Fruit fly (Drosophila melanogaster): ENCODE results near the gene GramD1B.
A peak's percentile ranks its signal among the peaks of the same experiment; 100 is the strongest.

Gene GramD1B

DNA sequence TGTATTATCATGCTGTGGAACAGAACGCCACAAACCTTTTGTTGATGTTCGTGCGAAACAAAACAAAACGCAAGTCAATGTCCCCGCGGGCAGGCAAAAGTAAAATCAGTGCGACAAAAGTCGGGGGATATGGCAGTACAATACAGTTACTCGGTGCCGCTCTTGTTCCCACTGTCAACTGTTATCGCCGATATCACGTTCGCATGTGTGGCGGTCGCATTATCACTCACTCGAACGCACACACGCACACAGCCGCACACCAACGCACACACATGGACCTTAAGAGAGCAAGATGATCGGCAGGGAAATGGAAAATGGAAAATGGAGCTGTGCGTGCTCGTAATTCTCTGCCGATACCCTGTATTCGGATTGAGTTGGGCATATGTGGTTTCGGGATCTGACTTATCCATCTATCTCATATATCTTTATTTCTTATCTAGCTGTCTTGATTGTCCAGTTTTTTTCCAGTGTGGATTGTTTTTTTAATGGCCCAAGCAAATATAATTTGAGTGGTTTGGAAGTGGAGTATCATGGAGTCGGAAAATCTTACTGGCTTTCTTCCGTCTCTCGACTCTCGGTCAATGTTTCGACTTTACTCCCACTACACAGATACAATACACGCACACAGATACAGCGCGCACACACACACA, 34.5 kb downstream of the GramD1B start:
- TF ChIP-seq bab1 (GFP tag; optimal IDR thresholded peaks at IDR 0.05) (no peak), pad (GFP tag; optimal IDR thresholded peaks at IDR 0.05) (no peak), CG7101 (tag; optimal IDR thresholded peaks at IDR 0.05) (no peak)

DNA sequence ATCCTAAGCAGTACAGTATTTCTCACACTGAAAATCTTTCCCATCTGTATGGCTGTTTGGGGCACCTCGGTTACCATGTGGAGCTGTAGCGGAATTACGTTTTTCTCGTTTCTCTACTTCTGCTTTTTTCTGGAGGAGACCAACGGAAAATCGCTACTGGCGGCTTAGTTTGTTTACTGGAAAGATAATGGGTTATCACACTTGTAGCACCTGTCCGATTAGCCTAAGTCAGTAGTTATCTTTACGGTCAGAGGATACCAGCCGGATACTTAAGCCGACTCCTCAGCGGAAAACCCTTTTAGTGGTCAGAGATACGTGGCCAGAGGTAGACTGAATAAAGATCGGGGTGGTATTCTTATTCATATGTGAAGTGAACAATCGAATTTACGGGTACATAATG, 40.7 kb downstream of the GramD1B start, which contains the start of gene CG15408:
CG15408 (plus strand) TSS at position 301 of the 400 bp plus-strand sequence.
- no peak for TF ChIP-seq cic (GFP tag; optimal IDR thresholded peaks at IDR 0.05)
- no peak for TF ChIP-seq Mnt (GFP tag; optimal IDR thresholded peaks at IDR 0.05)
- no peak for TF ChIP-seq CG12768 (GFP tag; optimal IDR thresholded peaks at IDR 0.05)
- no peak for TF ChIP-seq pad (GFP tag; optimal IDR thresholded peaks at IDR 0.05)
- no peak for TF ChIP-seq cnc (optimal IDR thresholded peaks at IDR 0.05)
- TF ChIP-seq CG11617 (GFP tag; optimal IDR thresholded peaks at IDR 0.05): no peak
- TF ChIP-seq toe (GFP tag; optimal IDR thresholded peaks at IDR 0.05): no peak
- TF ChIP-seq Crg-1 (GFP tag; optimal IDR thresholded peaks at IDR 0.05): no peak
- TF ChIP-seq CG7101 (tag; optimal IDR thresholded peaks at IDR 0.05): no peak
- TF ChIP-seq ovo (GFP tag; optimal IDR thresholded peaks at IDR 0.05): no peak
- no peak for TF ChIP-seq Hr96 (GFP tag; optimal IDR thresholded peaks at IDR 0.05)

DNA sequence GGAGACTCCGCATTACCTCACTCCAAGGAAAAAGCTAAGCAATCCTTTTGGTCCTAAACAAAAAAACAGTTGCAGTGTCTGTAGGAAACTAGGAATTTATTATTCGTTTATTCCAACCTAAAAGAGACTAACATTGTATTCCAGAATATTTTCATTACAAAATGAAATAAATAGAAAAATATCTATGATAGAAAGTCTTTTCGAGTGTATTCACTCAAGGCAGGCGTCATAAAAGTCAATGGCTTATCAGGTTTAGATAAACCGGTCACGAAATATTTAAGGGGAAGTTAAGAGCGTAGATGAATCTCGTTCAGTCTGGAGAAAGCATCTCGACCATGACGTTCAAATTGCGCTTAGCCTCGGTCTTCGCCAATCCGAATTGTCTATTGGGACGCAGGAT, 42.5 kb downstream of the GramD1B start, which contains the start of gene CG3285:
CG3285 (plus strand) TSS at position 301 of the 400 bp plus-strand sequence.
- TF ChIP-seq CG5204 (GFP tag; optimal IDR thresholded peaks at IDR 0.05): no peak
- no peak for TF ChIP-seq ovo (GFP tag; optimal IDR thresholded peaks at IDR 0.05)

- TF ChIP-seq CG33017 (tag; optimal IDR thresholded peaks at IDR 0.05) (peak; percentile 31), bab1 (GFP tag; optimal IDR thresholded peaks at IDR 0.05) (no peak)
Observed at dm6 chr2L:3327603-3328002, 45.6 kb downstream of the GramD1B start, which contains the start of gene CG33282. Gene CG33282, plus strand, starts transcription at chr2L:3327903.

- peak; percentile 43 for TF ChIP-seq CG12768 (GFP tag; optimal IDR thresholded peaks at IDR 0.05)
- TF ChIP-seq Clk (GFP tag; optimal IDR thresholded peaks at IDR 0.05): no peak
- no peak for TF ChIP-seq kay (GFP tag; ENCODE audit: borderline replicate concordance)
- TF ChIP-seq CG14711 (tag; optimal IDR thresholded peaks at IDR 0.05): no peak
- peak; percentile 54 for TF ChIP-seq cic (GFP tag; optimal IDR thresholded peaks at IDR 0.05)
- TF ChIP-seq pad (GFP tag; optimal IDR thresholded peaks at IDR 0.05): peak; percentile 33
- peak; percentile 21 for TF ChIP-seq CG11617 (GFP tag; optimal IDR thresholded peaks at IDR 0.05)
Observed at dm6 chr2L:3323319-3324287, 49.6 kb downstream of the GramD1B start, which contains the start of gene CG33281. Gene CG33281, plus strand, starts transcription at chr2L:3324237.

DNA sequence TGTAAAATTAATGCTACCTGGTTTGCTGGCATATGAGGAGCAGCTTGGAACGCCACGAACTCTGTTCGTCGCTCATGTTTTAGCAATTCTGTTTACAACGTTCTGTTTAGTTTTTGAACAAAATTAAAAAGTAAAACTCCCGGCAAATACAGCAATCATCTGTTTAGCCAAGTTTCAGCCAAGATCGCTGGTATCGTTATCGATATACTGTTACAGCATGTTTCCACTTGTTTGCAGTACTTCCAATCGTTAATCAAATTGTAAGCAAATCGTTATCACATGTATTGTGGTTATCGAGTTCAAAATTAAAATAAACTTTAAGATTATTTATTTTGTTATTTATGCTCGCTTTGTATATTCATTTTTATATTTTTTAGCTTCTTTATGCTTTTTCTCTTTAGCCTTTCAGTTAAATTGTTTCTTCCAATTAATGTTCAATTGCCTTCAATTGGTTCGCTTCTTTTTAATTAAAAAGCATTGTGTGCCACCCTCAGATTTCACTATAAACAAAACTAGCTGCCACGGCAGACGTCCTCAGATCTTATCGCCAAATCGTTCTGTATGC, 53.4 kb downstream of the GramD1B start, which contains the start of the genes Fign and CG8837:
Fign (minus strand) TSS at position 142 of the 565 bp plus-strand sequence.
CG8837 (plus strand) TSS at position 515 of the 565 bp plus-strand sequence.
- TF ChIP-seq CG12768 (GFP tag; optimal IDR thresholded peaks at IDR 0.05) (no peak), CG33017 (tag; optimal IDR thresholded peaks at IDR 0.05) (no peak), CG7101 (tag; optimal IDR thresholded peaks at IDR 0.05) (no peak), CG14711 (tag; optimal IDR thresholded peaks at IDR 0.05) (no peak), Mnt (GFP tag; optimal IDR thresholded peaks at IDR 0.05) (no peak), bab1 (GFP tag; optimal IDR thresholded peaks at IDR 0.05) (no peak), cnc (optimal IDR thresholded peaks at IDR 0.05) (no peak), cic (GFP tag; optimal IDR thresholded peaks at IDR 0.05) (no peak), kay (GFP tag; ENCODE audit: borderline replicate concordance) (no peak), Crg-1 (GFP tag; optimal IDR thresholded peaks at IDR 0.05) (no peak), tj (GFP tag; optimal IDR thresholded peaks at IDR 0.05) (no peak), ovo (GFP tag; optimal IDR thresholded peaks at IDR 0.05) (no peak), Hr96 (GFP tag; optimal IDR thresholded peaks at IDR 0.05) (no peak), pad (GFP tag; optimal IDR thresholded peaks at IDR 0.05) (no peak), CG1620 (GFP tag; optimal IDR thresholded peaks at IDR 0.05) (no peak)
